Worm (Caenorhabditis elegans) whole organism, L3 larva: Measurements from ENCODE around the gene srbc-5.

Experiments
- R02D3.7 ChIP-seq: fragments of 150-350 bp; optimal IDR thresholded peaks from 2 replicates; lab custom pipeline; 2014; ENCODE audit warnings: missing biosample characterization, missing genetic modification characterization
- ZK546.5 ChIP-seq: sonication (generic microtip); optimal IDR thresholded peaks from 2 replicates; lab custom pipeline; 2017; ENCODE audit warnings: missing biosample characterization, missing genetic modification characterization
- aly-2 ChIP-seq: fragments of 150-350 bp; optimal IDR thresholded peaks from 2 replicates; lab custom pipeline; 2014; ENCODE audit warnings: missing biosample characterization, missing genetic modification characterization
- ama-1 ChIP-seq: fragments of 150-350 bp; optimal IDR thresholded peaks from 2 replicates; lab custom pipeline; 2018
- ceh-28 ChIP-seq: fragments of 150-350 bp; optimal IDR thresholded peaks from 2 replicates; lab custom pipeline; 2014; ENCODE audit warnings: missing biosample characterization, missing genetic modification reagents, missing genetic modification characterization
- ceh-82 ChIP-seq: fragments of 150-350 bp; optimal IDR thresholded peaks from 2 replicates; lab custom pipeline; 2014; ENCODE audit warnings: missing biosample characterization, missing genetic modification characterization
- ceh-9 ChIP-seq: sonication (generic microtip); optimal IDR thresholded peaks from 2 replicates; lab custom pipeline; 2018; ENCODE audit warnings: missing biosample characterization, missing genetic modification characterization
- daf-12 ChIP-seq: fragments of 150-350 bp; optimal IDR thresholded peaks from 2 replicates; lab custom pipeline; 2014; ENCODE audit warnings: missing biosample characterization, missing genetic modification reagents, missing genetic modification characterization
- egl-27 ChIP-seq: sonication (generic microtip); optimal IDR thresholded peaks from 4 replicates; lab custom pipeline; 2017; ENCODE audit warnings: missing biosample characterization, missing genetic modification reagents, missing genetic modification characterization
- egl-5 ChIP-seq: fragments of 150-350 bp; optimal IDR thresholded peaks from 2 replicates; lab custom pipeline; 2017; ENCODE audit warnings: missing biosample characterization, missing genetic modification reagents, missing genetic modification characterization, inconsistent platforms
- elt-1 ChIP-seq: fragments of 150-350 bp; optimal IDR thresholded peaks from 2 replicates; lab custom pipeline; 2014; ENCODE audit warnings: missing biosample characterization, missing genetic modification characterization
- elt-3 ChIP-seq, 3 experiments: fragments of 150-350 bp in 1 of 3; sonication (generic microtip) in 2 of 3; optimal IDR thresholded peaks; 2 replicates in 2 of 3; 4 replicates in 1 of 3; lab custom pipeline; 2014 to 2017; ENCODE audit warnings: missing biosample characterization in 3 of 3, missing genetic modification characterization in 3 of 3
- fkh-2 ChIP-seq: fragments of 150-350 bp; optimal IDR thresholded peaks from 2 replicates; lab custom pipeline; 2014; ENCODE audit warnings: missing biosample characterization, missing genetic modification reagents, missing genetic modification characterization
- fos-1 ChIP-seq: fragments of 150-350 bp; optimal IDR thresholded peaks from 2 replicates; lab custom pipeline; 2014; ENCODE audit warnings: missing biosample characterization, missing genetic modification characterization
- hmg-11 ChIP-seq: sonication (generic microtip); optimal IDR thresholded peaks from 2 replicates; lab custom pipeline; 2016; ENCODE audit warnings: missing genetic modification characterization, missing compliant biosample characterization
- jun-1 ChIP-seq: fragments of 150-350 bp; optimal IDR thresholded peaks from 2 replicates; lab custom pipeline; 2014; ENCODE audit warnings: missing biosample characterization, missing genetic modification reagents, missing genetic modification characterization
- lin-39 ChIP-seq: fragments of 150-350 bp; optimal IDR thresholded peaks from 2 replicates; lab custom pipeline; 2018; ENCODE audit warnings: missing biosample characterization, missing genetic modification reagents, missing genetic modification characterization
- lsy-12 ChIP-seq: sonication (generic microtip); optimal IDR thresholded peaks from 2 replicates; lab custom pipeline; 2016; ENCODE audit warnings: mild to moderate bottlenecking, missing genetic modification characterization, missing compliant biosample characterization
- mdl-1 ChIP-seq: fragments of 150-350 bp; optimal IDR thresholded peaks from 2 replicates; lab custom pipeline; 2014; ENCODE audit warnings: missing biosample characterization, missing genetic modification characterization
- nfya-1 ChIP-seq: sonication (generic microtip); optimal IDR thresholded peaks from 2 replicates; lab custom pipeline; 2017; ENCODE audit warnings: missing genetic modification characterization, mild to moderate bottlenecking, missing compliant biosample characterization, antibody characterized with exemption, moderate library complexity; ENCODE audit not compliant: insufficient read depth
- nhr-11 ChIP-seq: fragments of 150-350 bp; optimal IDR thresholded peaks from 2 replicates; lab custom pipeline; 2014; ENCODE audit warnings: missing biosample characterization, missing genetic modification characterization
- nhr-12 ChIP-seq: fragments of 150-350 bp; optimal IDR thresholded peaks from 2 replicates; lab custom pipeline; 2014; ENCODE audit warnings: missing biosample characterization, missing genetic modification characterization
- nhr-237 ChIP-seq: fragments of 150-350 bp; optimal IDR thresholded peaks from 2 replicates; lab custom pipeline; 2014; ENCODE audit warnings: missing biosample characterization, missing genetic modification characterization
- nhr-25 ChIP-seq: sonication (generic microtip); optimal IDR thresholded peaks from 2 replicates; lab custom pipeline; 2017; ENCODE audit warnings: missing biosample characterization, missing genetic modification characterization
- nhr-28 ChIP-seq: fragments of 150-350 bp; optimal IDR thresholded peaks from 2 replicates; lab custom pipeline; 2014; ENCODE audit warnings: missing biosample characterization, missing genetic modification characterization
- nhr-43 ChIP-seq: sonication (generic microtip); optimal IDR thresholded peaks from 2 replicates; lab custom pipeline; 2016; ENCODE audit warnings: mild to moderate bottlenecking, missing genetic modification characterization, missing compliant biosample characterization; ENCODE audit not compliant: poor library complexity, severe bottlenecking
- nhr-76 ChIP-seq: fragments of 150-350 bp; sonication (generic microtip); optimal IDR thresholded peaks from 5 replicates; lab custom pipeline; 2014; ENCODE audit warnings: missing biosample characterization, missing genetic modification characterization
- pha-4 ChIP-seq: fragments of 150-350 bp; optimal IDR thresholded peaks from 2 replicates; lab custom pipeline; 2014; ENCODE audit warnings: missing biosample characterization, missing genetic modification reagents, missing genetic modification characterization
- pqm-1 ChIP-seq: fragments of 150-350 bp; optimal IDR thresholded peaks from 2 replicates; lab custom pipeline; 2017; ENCODE audit warnings: missing biosample characterization, missing genetic modification characterization, inconsistent platforms
- sea-2 ChIP-seq: fragments of 150-350 bp; sonication (generic microtip); optimal IDR thresholded peaks from 4 replicates; lab custom pipeline; 2014; ENCODE audit warnings: missing biosample characterization, missing genetic modification reagents, missing genetic modification characterization
- skn-1 ChIP-seq: fragments of 150-350 bp; optimal IDR thresholded peaks from 2 replicates; lab custom pipeline; 2014; ENCODE audit warnings: missing biosample characterization, missing genetic modification characterization
- tbx-2 ChIP-seq: sonication (generic microtip); optimal IDR thresholded peaks from 2 replicates; lab custom pipeline; 2016; ENCODE audit warnings: mild to moderate bottlenecking, missing genetic modification characterization, missing compliant biosample characterization
- unc-39 ChIP-seq: sonication (generic microtip); optimal IDR thresholded peaks from 4 replicates; lab custom pipeline; 2017; ENCODE audit warnings: missing biosample characterization, missing genetic modification characterization
- zag-1 ChIP-seq: fragments of 150-350 bp; optimal IDR thresholded peaks from 2 replicates; lab custom pipeline; 2014; ENCODE audit warnings: missing biosample characterization, missing genetic modification characterization
- ztf-11 ChIP-seq: fragments of 150-350 bp; optimal IDR thresholded peaks from 2 replicates; lab custom pipeline; 2014; ENCODE audit warnings: missing biosample characterization, missing genetic modification characterization
- ztf-4 ChIP-seq: fragments of 150-350 bp; optimal IDR thresholded peaks from 2 replicates; lab custom pipeline; 2014; ENCODE audit warnings: missing biosample characterization, missing genetic modification characterization

srbc-5 gene

ce11 chrV:3250153-3250552 lies 10.0 kb upstream of the srbc-5 start, which contains the start of gene T28A11.13:
TSS of gene T28A11.13 (minus strand) at chrV:3250253.
- TF ChIP-seq ceh-28 (tag; lab: Kevin White, UChicago), result no peak
- no peak for TF ChIP-seq nhr-76 (tag; lab: Kevin White, UChicago)
- TF ChIP-seq skn-1, result no peak
- TF ChIP-seq nhr-25, result no peak
- TF ChIP-seq daf-12 (tag; lab: Kevin White, UChicago), result no peak
- TF ChIP-seq pha-4, result no peak
- no peak for TF ChIP-seq nhr-237 (tag; lab: Kevin White, UChicago)
- no peak for TF ChIP-seq ceh-82
- TF ChIP-seq lin-39 (tag; lab: Kevin White, UChicago), result no peak

ce11 chrV:3256051-3256450 lies 4.1 kb upstream of the srbc-5 start, which contains the start of gene srt-63:
TSS of gene srt-63 (minus strand) at chrV:3256151.
- TF ChIP-seq tbx-2 (tag; lab: Kevin White, UChicago) (no peak), nhr-12 (tag; lab: Kevin White, UChicago) (no peak), fkh-2 (tag; lab: Kevin White, UChicago) (no peak), aly-2 (tag; lab: Kevin White, UChicago) (no peak), ceh-9 (tag; lab: Kevin White, UChicago) (no peak), elt-1 (no peak), zag-1 (tag; lab: Kevin White, UChicago) (no peak), R02D3.7 (no peak), ceh-82 (no peak), egl-27 (no peak), nfya-1 (tag; lab: Kevin White, UChicago) (no peak), ceh-28 (tag; lab: Kevin White, UChicago) (no peak), nhr-25 (no peak), nhr-76 (tag; lab: Kevin White, UChicago) (no peak), unc-39 (tag; lab: Kevin White, UChicago) (no peak)

ce11 chrV:3256809-3257208 lies 3.4 kb upstream of the srbc-5 start:
- TF ChIP-seq pqm-1 (tag; lab: Kevin White, UChicago) (no peak), daf-12 (tag; lab: Kevin White, UChicago) (no peak), ZK546.5 (tag; lab: Kevin White, UChicago) (no peak), egl-5 (tag; lab: Kevin White, UChicago) (no peak), ztf-4 (tag; lab: Kevin White, UChicago) (no peak), sea-2 (GFP tag; lab: Kevin White, UChicago) (no peak), ceh-28 (tag; lab: Kevin White, UChicago) (no peak)

- no peak for TF ChIP-seq nhr-11 (tag; lab: Kevin White, UChicago)
- TF ChIP-seq ztf-11, result no peak
- no peak for TF ChIP-seq nhr-28 (tag; lab: Kevin White, UChicago)
- no peak for TF ChIP-seq hmg-11 (tag; lab: Kevin White, UChicago)
- no peak for TF ChIP-seq ceh-28 (tag; lab: Kevin White, UChicago)
- no peak for TF ChIP-seq R02D3.7
- no peak for TF ChIP-seq nhr-43
- TF ChIP-seq ZK546.5 (tag; lab: Kevin White, UChicago), result no peak
- no peak for TF ChIP-seq nhr-25
- TF ChIP-seq nhr-76 (tag; lab: Kevin White, UChicago), result no peak
- no peak for TF ChIP-seq tbx-2 (tag; lab: Kevin White, UChicago)
- no peak for TF ChIP-seq fos-1
- no peak for TF ChIP-seq aly-2 (tag; lab: Kevin White, UChicago)
- TF ChIP-seq daf-12 (tag; lab: Kevin White, UChicago), result no peak
- TF ChIP-seq mdl-1 (tag; lab: Kevin White, UChicago), result no peak
- TF ChIP-seq lsy-12, result no peak
- TF ChIP-seq unc-39 (tag; lab: Kevin White, UChicago), result no peak
Measured at ce11 chrV:3257277-3257676, 2.9 kb upstream of the srbc-5 start, which contains the start of gene T28A11.22. TSS of gene T28A11.22 (plus strand) at chrV:3257577.

ce11 chrV:3259168-3259622 lies 980 bp upstream of the srbc-5 start, which contains the start of gene T28A11.16:
TSS of gene T28A11.16 (minus strand) at chrV:3259218.
- TF ChIP-seq jun-1 (tag; lab: Kevin White, UChicago), result no peak
- no peak for TF ChIP-seq ZK546.5 (tag; lab: Kevin White, UChicago)
- TF ChIP-seq ama-1, result no peak
- no peak for TF ChIP-seq skn-1
- TF ChIP-seq elt-1, result no peak
- TF ChIP-seq elt-3 (tag; optimal IDR thresholded peaks at IDR 0.05; lab: Kevin White, UChicago), result no peak
- TF ChIP-seq, all 47 proteins: peak for 0
